Worm (Caenorhabditis elegans): ENCODE data around the gene sri-4.

Gene sri-4

ce11 chrV:726573-727483 is 21.3 kb upstream of the sri-4 start:
- TF ChIP-seq W03F9.2 (tag; optimal IDR thresholded peaks at IDR 0.05) (no peak), him-1 (tag; optimal IDR thresholded peaks at IDR 0.05) (no peak), dao-5 (tag; optimal IDR thresholded peaks at IDR 0.05) (no peak)

ce11 chrV:727484-728351 is 20.4 kb upstream of the sri-4 start, which contains the start of the genes icl-1 and srh-2:
TSS of gene icl-1 (minus strand) at chrV:728004.
TSS of gene srh-2 (plus strand) at chrV:728301.
- TF ChIP-seq W03F9.2 (tag; optimal IDR thresholded peaks at IDR 0.05) (peak; percentile 3), dao-5 (tag; optimal IDR thresholded peaks at IDR 0.05) (no peak)

DNA sequence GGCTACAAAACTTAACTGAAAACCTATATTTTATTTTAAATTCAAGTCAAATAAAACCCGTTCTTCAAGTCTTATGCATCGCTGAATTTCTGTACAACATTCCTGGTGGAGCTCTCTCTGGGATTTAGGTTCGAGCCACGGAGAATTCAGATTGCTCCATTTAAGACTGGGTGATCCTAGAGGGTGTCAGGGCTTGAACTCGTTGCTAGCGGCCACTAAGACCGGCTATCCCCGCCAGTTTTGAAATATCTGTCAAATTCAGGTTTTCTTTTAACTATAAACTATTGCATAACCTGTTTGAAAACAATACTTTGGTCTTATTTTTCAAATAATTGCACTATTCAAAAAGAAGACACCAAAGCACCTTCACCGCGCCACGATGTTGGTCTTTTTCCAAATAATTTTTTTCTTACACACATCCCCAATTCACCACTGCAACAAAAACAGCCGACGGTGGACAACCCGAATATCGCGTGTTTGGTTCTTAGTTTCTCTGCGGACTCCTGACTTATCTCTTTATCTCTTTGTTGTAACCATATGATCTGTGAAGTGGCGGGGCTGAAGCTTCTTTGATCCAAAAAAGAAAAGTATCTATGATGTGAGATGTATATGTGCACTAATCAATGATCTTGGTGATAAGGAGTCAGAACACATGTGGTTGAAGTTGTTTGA is 19.2 kb upstream of the sri-4 start:
- TF ChIP-seq W03F9.2 (tag; optimal IDR thresholded peaks at IDR 0.05) (no peak), dao-5 (tag; optimal IDR thresholded peaks at IDR 0.05) (no peak), him-1 (tag; optimal IDR thresholded peaks at IDR 0.05) (no peak)

- TF ChIP-seq W03F9.2 (tag; optimal IDR thresholded peaks at IDR 0.05): peak; percentile 38
- TF ChIP-seq dao-5 (tag; optimal IDR thresholded peaks at IDR 0.05): no peak
- TF ChIP-seq him-1 (tag; optimal IDR thresholded peaks at IDR 0.05): no peak
Measured at ce11 chrV:730216-730615, 17.9 kb upstream of the sri-4 start.

ce11 chrV:731330-731729 is 16.8 kb upstream of the sri-4 start:
- TF ChIP-seq him-1 (tag; optimal IDR thresholded peaks at IDR 0.05): no peak
- TF ChIP-seq W03F9.2 (tag; optimal IDR thresholded peaks at IDR 0.05): peak; percentile 41

DNA sequence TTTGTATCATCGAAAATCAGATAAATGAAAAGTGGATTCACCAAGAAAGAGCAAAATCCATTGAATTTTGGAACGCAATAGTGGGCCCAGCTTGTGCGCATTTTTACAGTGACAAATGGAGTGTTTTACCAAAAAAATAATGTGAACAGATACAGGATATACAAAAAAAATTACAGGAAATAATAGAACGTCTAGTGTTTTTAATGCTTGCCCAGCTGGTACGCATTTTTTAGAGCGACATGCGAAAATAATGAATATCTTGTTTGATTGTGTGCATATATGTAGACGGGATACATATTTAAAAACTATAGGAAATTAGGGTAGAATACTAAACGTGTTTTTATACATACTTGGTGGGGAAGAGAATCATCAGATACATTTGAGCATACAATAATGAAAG is 12.0 kb upstream of the sri-4 start, which contains the start of gene srj-25:
Gene srj-25 (minus strand): TSS at position 101 of the 400 bp plus-strand sequence.
- no peak for TF ChIP-seq dao-5 (tag; optimal IDR thresholded peaks at IDR 0.05)
- TF ChIP-seq him-1 (tag; optimal IDR thresholded peaks at IDR 0.05): no peak

DNA sequence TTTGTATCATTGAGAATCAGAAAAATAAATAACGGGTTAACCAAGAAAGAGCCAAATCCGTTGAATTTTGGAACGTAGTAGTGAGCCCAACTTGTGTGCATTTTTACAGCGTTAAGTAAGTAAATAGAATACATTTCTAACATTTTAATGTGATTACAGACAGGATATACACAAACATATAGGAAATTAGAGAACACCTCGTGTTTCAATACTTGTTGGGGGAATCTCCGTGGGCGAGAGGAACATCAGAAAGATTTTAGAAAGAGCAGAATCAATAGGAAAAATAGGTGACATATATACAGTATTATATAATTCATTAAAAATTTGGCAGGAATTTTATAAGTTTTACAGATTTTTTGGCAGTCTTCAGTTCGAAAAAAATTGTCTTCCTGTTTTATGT is 9.4 kb upstream of the sri-4 start, which contains the start of gene srj-24:
Gene srj-24 (minus strand): TSS at position 101 of the 400 bp plus-strand sequence.
- TF ChIP-seq dao-5 (tag; optimal IDR thresholded peaks at IDR 0.05) (no peak), W03F9.2 (tag; optimal IDR thresholded peaks at IDR 0.05) (no peak), him-1 (tag; optimal IDR thresholded peaks at IDR 0.05) (no peak)

DNA sequence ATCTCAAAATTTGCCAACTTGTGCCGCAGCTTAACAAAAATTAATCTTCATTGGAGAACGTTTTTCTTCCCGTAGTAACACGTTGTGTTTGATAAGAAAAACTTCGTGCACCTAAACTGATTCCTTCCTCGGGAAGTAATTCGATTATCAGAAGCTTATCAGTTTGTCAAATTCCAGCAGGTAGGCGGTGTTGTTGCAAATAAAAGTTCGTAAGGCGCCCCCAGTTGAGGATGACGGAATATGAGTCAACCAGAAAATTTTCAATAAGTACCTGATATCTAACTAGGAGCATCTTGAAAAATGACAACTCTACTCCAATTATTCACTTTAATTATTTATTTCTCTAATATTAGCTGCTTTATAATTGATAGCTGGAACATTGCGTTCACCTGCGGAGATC is 6.3 kb upstream of the sri-4 start, which contains the start of gene C05E4.7:
Gene C05E4.7 (plus strand): TSS at position 301 of the 400 bp plus-strand sequence.
- no peak for TF ChIP-seq dao-5 (tag; optimal IDR thresholded peaks at IDR 0.05)
- TF ChIP-seq W03F9.2 (tag; optimal IDR thresholded peaks at IDR 0.05): no peak
- no peak for TF ChIP-seq him-1 (tag; optimal IDR thresholded peaks at IDR 0.05)

DNA sequence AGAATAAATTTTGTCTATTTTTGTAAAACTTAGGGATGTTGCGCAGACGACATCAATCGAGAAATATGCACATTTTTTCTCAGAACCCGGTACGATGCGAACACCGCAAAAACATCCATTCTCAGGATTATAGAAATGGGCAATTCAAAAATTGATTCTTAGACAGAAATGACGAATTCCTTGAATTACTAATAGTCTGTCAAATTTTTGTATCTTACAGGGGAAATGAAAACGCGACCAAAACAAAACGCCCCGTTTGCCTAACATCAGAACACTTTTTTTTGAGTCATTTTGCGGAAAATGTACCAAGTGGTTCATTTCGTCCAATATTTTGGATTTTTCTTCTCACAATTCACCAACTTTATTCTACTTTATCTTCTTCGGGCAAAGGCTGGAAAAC is 4.8 kb upstream of the sri-4 start, which contains the start of gene str-134:
Gene str-134 (plus strand): TSS at position 301 of the 400 bp plus-strand sequence.
- TF ChIP-seq him-1 (tag; optimal IDR thresholded peaks at IDR 0.05): no peak
- TF ChIP-seq dao-5 (tag; optimal IDR thresholded peaks at IDR 0.05): no peak
- TF ChIP-seq W03F9.2 (tag; optimal IDR thresholded peaks at IDR 0.05): no peak

DNA sequence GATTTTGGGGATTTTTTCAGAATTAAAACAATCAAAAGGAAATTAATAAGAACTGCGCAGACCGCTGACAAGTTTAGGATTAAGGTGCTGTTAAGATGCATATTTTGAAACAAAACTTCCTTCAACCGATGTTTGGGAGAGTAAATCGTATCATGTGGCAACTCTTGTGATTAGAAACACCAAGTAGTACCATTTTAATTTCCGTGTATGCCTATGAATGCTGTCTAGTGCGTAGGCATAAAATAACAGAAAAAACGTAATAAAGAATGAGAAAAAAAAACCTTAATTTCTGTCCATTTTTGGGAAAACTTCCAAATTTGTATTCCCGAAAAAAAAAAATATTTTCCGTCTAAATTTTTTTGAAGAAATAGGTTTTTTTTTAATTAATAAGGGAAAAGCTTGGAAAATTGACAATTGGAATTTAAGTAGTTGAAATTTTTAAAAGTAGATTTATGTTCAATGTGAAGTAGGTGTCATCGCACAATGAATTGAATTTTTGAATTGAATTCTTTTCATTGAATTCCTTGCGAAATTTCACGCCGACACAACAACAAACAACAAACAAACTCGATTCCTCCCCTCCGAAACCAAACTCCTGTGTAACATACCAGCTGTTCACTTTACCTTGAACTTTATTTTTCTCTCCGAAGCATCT is 4.7 kb downstream of the sri-4 start, which contains the start of the genes str-262 and srp-1:
Gene str-262 (minus strand): TSS at position 101 of the 655 bp plus-strand sequence.
Gene srp-1 (plus strand): TSS at position 605 of the 655 bp plus-strand sequence.
- no peak for TF ChIP-seq W03F9.2 (tag; optimal IDR thresholded peaks at IDR 0.05)
- TF ChIP-seq dao-5 (tag; optimal IDR thresholded peaks at IDR 0.05): no peak
- TF ChIP-seq him-1 (tag; optimal IDR thresholded peaks at IDR 0.05): no peak

DNA sequence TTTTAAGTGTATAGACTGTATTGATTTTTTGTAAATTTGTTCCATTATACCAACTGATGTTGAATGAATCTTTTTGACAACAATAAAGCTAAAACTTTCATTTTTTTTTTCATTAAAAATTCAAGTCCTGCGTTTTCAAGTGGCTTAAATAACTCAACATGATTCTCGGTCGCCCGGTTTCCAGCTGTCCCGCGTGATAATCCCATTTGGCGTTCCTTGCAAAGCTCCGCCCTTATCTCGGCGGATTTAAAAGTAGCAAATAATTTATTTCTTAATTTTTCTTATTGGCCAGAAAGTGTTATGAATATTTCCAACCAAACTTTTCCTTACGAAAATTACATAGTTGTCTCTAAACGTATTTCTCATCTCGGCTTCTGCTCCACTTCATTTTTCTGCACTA is 8.0 kb downstream of the sri-4 start, which contains the start of gene str-20:
Gene str-20 (plus strand): TSS at position 301 of the 400 bp plus-strand sequence.
- TF ChIP-seq him-1 (tag; optimal IDR thresholded peaks at IDR 0.05) (no peak), W03F9.2 (tag; optimal IDR thresholded peaks at IDR 0.05) (no peak), dao-5 (tag; optimal IDR thresholded peaks at IDR 0.05) (no peak)

ce11 chrV:761235-761634 is 13.1 kb downstream of the sri-4 start, which contains the start of gene C05E4.15:
TSS of gene C05E4.15 (minus strand) at chrV:761335.
- no peak for TF ChIP-seq him-1 (tag; optimal IDR thresholded peaks at IDR 0.05)
- TF ChIP-seq W03F9.2 (tag; optimal IDR thresholded peaks at IDR 0.05): no peak
- TF ChIP-seq dao-5 (tag; optimal IDR thresholded peaks at IDR 0.05): no peak

Measured in whole organism, L4/young adult.